Worm (Caenorhabditis elegans) whole organism, L3 larva: ENCODE results near the gene F42F12.14.

Experiments
- daf-12 ChIP-seq: fragments of 150-350 bp; optimal IDR thresholded peaks from 2 replicates; lab custom pipeline; 2014; ENCODE audit warnings: missing biosample characterization, missing genetic modification reagents, missing genetic modification characterization
- lsy-12 ChIP-seq: sonication (generic microtip); optimal IDR thresholded peaks from 2 replicates; lab custom pipeline; 2016; ENCODE audit warnings: mild to moderate bottlenecking, missing genetic modification characterization, missing compliant biosample characterization
- mdl-1 ChIP-seq: fragments of 150-350 bp; optimal IDR thresholded peaks from 2 replicates; lab custom pipeline; 2014; ENCODE audit warnings: missing biosample characterization, missing genetic modification characterization
- nhr-43 ChIP-seq: sonication (generic microtip); optimal IDR thresholded peaks from 2 replicates; lab custom pipeline; 2016; ENCODE audit warnings: mild to moderate bottlenecking, missing genetic modification characterization, missing compliant biosample characterization; ENCODE audit not compliant: poor library complexity, severe bottlenecking
- pha-4 ChIP-seq: fragments of 150-350 bp; optimal IDR thresholded peaks from 2 replicates; lab custom pipeline; 2014; ENCODE audit warnings: missing biosample characterization, missing genetic modification reagents, missing genetic modification characterization
- skn-1 ChIP-seq: fragments of 150-350 bp; optimal IDR thresholded peaks from 2 replicates; lab custom pipeline; 2014; ENCODE audit warnings: missing biosample characterization, missing genetic modification characterization
- unc-39 ChIP-seq: sonication (generic microtip); optimal IDR thresholded peaks from 4 replicates; lab custom pipeline; 2017; ENCODE audit warnings: missing biosample characterization, missing genetic modification characterization
- ztf-11 ChIP-seq: fragments of 150-350 bp; optimal IDR thresholded peaks from 2 replicates; lab custom pipeline; 2014; ENCODE audit warnings: missing biosample characterization, missing genetic modification characterization

- TF ChIP-seq pha-4 (tag; lab: Kevin White, UChicago) (no peak), nhr-43 (tag; lab: Kevin White, UChicago) (no peak), lsy-12 (no peak), unc-39 (tag; lab: Kevin White, UChicago) (no peak), skn-1 (tag; lab: Kevin White, UChicago) (no peak), mdl-1 (no peak), daf-12 (no peak), ztf-11 (tag; lab: Kevin White, UChicago) (no peak)
Measured at ce11 chrX:12320737-12321136, 27.7 kb upstream of the F42F12.14 start, which contains the start of gene ceh-40.
